Worm (Caenorhabditis elegans) whole organism, early embryonic: ENCODE measurements around the gene F49H6.12.

Source experiments
- B0310.2 ChIP-seq: sonication (generic microtip); optimal IDR thresholded peaks from 2 replicates; lab custom pipeline; 2016; ENCODE audit warnings: mild to moderate bottlenecking, missing genetic modification characterization, missing compliant biosample characterization
- ama-1 ChIP-seq: fragments of 150-350 bp; optimal IDR thresholded peaks from 2 replicates; lab custom pipeline; 2014
- ets-7 ChIP-seq: sonication (generic microtip); optimal IDR thresholded peaks from 2 replicates; lab custom pipeline; 2016; ENCODE audit warnings: missing genotype, missing genetic modification characterization, missing compliant biosample characterization
- flt-1 ChIP-seq: fragments of 200-800 bp; sonication (Bioruptor generic); IDR thresholded peaks from 2 replicates; pipeline ENCODE4 v1.3.6; 2022; ENCODE audit warnings: missing genetic modification characterization, missing compliant biosample characterization
- hmg-4 ChIP-seq: fragments of 200-800 bp; sonication (Bioruptor generic); optimal IDR thresholded peaks from 2 replicates; lab custom pipeline; 2018; ENCODE audit warnings: mild to moderate bottlenecking, missing genetic modification characterization, missing compliant biosample characterization
- pes-1 ChIP-seq: fragments of 200-800 bp; sonication (Bioruptor generic); IDR thresholded peaks from 2 replicates; pipeline ENCODE4 v1.3.6; 2022; ENCODE audit warnings: missing genetic modification reagents, missing genetic modification characterization, missing compliant biosample characterization
- scrt-1 ChIP-seq: fragments of 200-800 bp; sonication (Bioruptor generic); IDR thresholded peaks from 2 replicates; pipeline ENCODE4 v1.3.6; 2022; ENCODE audit warnings: missing genetic modification characterization, missing compliant biosample characterization
- sea-1 ChIP-seq: fragments of 200-800 bp; sonication (Bioruptor generic); conservative IDR thresholded peaks from 2 replicates; pipeline ENCODE4 v1.3.6; 2022; ENCODE audit warnings: missing genetic modification characterization, missing compliant biosample characterization
- tbx-11 ChIP-seq: fragments of 200-800 bp; sonication (Bioruptor generic); IDR thresholded peaks from 2 replicates; pipeline ENCODE4 v1.3.6; 2022; ENCODE audit warnings: missing genetic modification characterization, missing compliant biosample characterization
- tra-4 ChIP-seq: sonication (generic microtip); optimal IDR thresholded peaks from 2 replicates; lab custom pipeline; 2017; ENCODE audit warnings: missing genetic modification characterization, missing compliant biosample characterization

- TF ChIP-seq ama-1 (lab: Kevin White, UChicago) (no peak), tra-4 (tag; lab: Kevin White, UChicago) (no peak), pes-1 (no peak), B0310.2 (tag; lab: Kevin White, UChicago) (no peak), flt-1 (GFP tag; lab: Robert Waterston, UW) (no peak), tbx-11 (GFP tag; lab: Robert Waterston, UW) (no peak), ets-7 (tag; lab: Kevin White, UChicago) (no peak), scrt-1 (no peak), hmg-4 (GFP tag; lab: Kevin White, UChicago) (no peak), sea-1 (GFP tag; lab: Robert Waterston, UW) (no peak)
These were observed 46.3 kb downstream of the F49H6.12 start, which contains the start of gene srx-54 for ce11 chrV:16974919-16975318.
